Fruit fly (Drosophila melanogaster): ENCODE data around the gene Sf3b1.

Gene Sf3b1

dm6 chr2L:526192-526923, 41.8 kb upstream of the Sf3b1 start:
- no peak for TF ChIP-seq pan (optimal IDR thresholded peaks at IDR 0.05)
- TF ChIP-seq Dll (optimal IDR thresholded peaks at IDR 0.05): no peak
- TF ChIP-seq CG8478 (optimal IDR thresholded peaks at IDR 0.05): no peak
- TF ChIP-seq EcR (GFP tag; optimal IDR thresholded peaks at IDR 0.05): no peak

dm6 chr2L:526924-527307, 41.2 kb upstream of the Sf3b1 start:
- no peak for TF ChIP-seq Dll (optimal IDR thresholded peaks at IDR 0.05)
- no peak for TF ChIP-seq CG8478 (optimal IDR thresholded peaks at IDR 0.05)
- no peak for TF ChIP-seq EcR (GFP tag; optimal IDR thresholded peaks at IDR 0.05)
- no peak for TF ChIP-seq psq (optimal IDR thresholded peaks at IDR 0.05)
- TF ChIP-seq usp (GFP tag; optimal IDR thresholded peaks at IDR 0.05): no peak
- no peak for TF ChIP-seq pan (optimal IDR thresholded peaks at IDR 0.05)

dm6 chr2L:527689-528088, 40.5 kb upstream of the Sf3b1 start:
- no peak for TF ChIP-seq usp (GFP tag; optimal IDR thresholded peaks at IDR 0.05)
- no peak for TF ChIP-seq Dll (optimal IDR thresholded peaks at IDR 0.05)

dm6 chr2L:530245-530644, 37.9 kb upstream of the Sf3b1 start:
- TF ChIP-seq Dll (optimal IDR thresholded peaks at IDR 0.05): peak; percentile 13
- TF ChIP-seq psq (optimal IDR thresholded peaks at IDR 0.05): no peak

dm6 chr2L:533734-534133, 34.4 kb upstream of the Sf3b1 start:
- no peak for TF ChIP-seq EcR (GFP tag; optimal IDR thresholded peaks at IDR 0.05)
- TF ChIP-seq pan (optimal IDR thresholded peaks at IDR 0.05): no peak
- TF ChIP-seq Dll (optimal IDR thresholded peaks at IDR 0.05): no peak
- TF ChIP-seq psq (optimal IDR thresholded peaks at IDR 0.05): no peak
- no peak for TF ChIP-seq CG8478 (optimal IDR thresholded peaks at IDR 0.05)
- no peak for TF ChIP-seq usp (GFP tag; optimal IDR thresholded peaks at IDR 0.05)

dm6 chr2L:540572-541210, 27.4 kb upstream of the Sf3b1 start:
- TF ChIP-seq usp (GFP tag; optimal IDR thresholded peaks at IDR 0.05) (no peak), EcR (GFP tag; optimal IDR thresholded peaks at IDR 0.05) (no peak), psq (optimal IDR thresholded peaks at IDR 0.05) (no peak), pan (optimal IDR thresholded peaks at IDR 0.05) (no peak), CG8478 (optimal IDR thresholded peaks at IDR 0.05) (no peak), Dll (optimal IDR thresholded peaks at IDR 0.05) (no peak)

dm6 chr2L:542338-542967, 25.7 kb upstream of the Sf3b1 start, which contains the start of gene lwr:
Gene lwr, minus strand, starts transcription at chr2L:542580.
- TF ChIP-seq EcR (GFP tag; optimal IDR thresholded peaks at IDR 0.05) (no peak), pan (optimal IDR thresholded peaks at IDR 0.05) (no peak), CG8478 (optimal IDR thresholded peaks at IDR 0.05) (no peak), Dll (optimal IDR thresholded peaks at IDR 0.05) (no peak), usp (GFP tag; optimal IDR thresholded peaks at IDR 0.05) (no peak), psq (optimal IDR thresholded peaks at IDR 0.05) (no peak)

- no peak for TF ChIP-seq pan (optimal IDR thresholded peaks at IDR 0.05)
- no peak for TF ChIP-seq EcR (GFP tag; optimal IDR thresholded peaks at IDR 0.05)
These were observed 24.3 kb upstream of the Sf3b1 start for dm6 chr2L:543799-544198.

- TF ChIP-seq psq (optimal IDR thresholded peaks at IDR 0.05) (no peak), CG8478 (optimal IDR thresholded peaks at IDR 0.05) (no peak), pan (optimal IDR thresholded peaks at IDR 0.05) (no peak), usp (GFP tag; optimal IDR thresholded peaks at IDR 0.05) (no peak), Dll (optimal IDR thresholded peaks at IDR 0.05) (no peak), EcR (GFP tag; optimal IDR thresholded peaks at IDR 0.05) (no peak)
These were observed 23.5 kb upstream of the Sf3b1 start, which contains the start of the genes Spp and nAChRbeta3 for dm6 chr2L:544444-545179. Gene Spp, minus strand, starts transcription at chr2L:544653. Gene nAChRbeta3, plus strand, starts transcription at chr2L:545129.

dm6 chr2L:547978-548377, 20.2 kb upstream of the Sf3b1 start:
- peak; percentile 34 for TF ChIP-seq CG8478 (optimal IDR thresholded peaks at IDR 0.05)
- no peak for TF ChIP-seq usp (GFP tag; optimal IDR thresholded peaks at IDR 0.05)

dm6 chr2L:549637-550036, 18.5 kb upstream of the Sf3b1 start:
- TF ChIP-seq pan (optimal IDR thresholded peaks at IDR 0.05) (peak; percentile 64), Dll (optimal IDR thresholded peaks at IDR 0.05) (no peak)

dm6 chr2L:552432-552929, 15.7 kb upstream of the Sf3b1 start, which contains the start of gene Ets21C:
Gene Ets21C, minus strand, starts transcription at chr2L:552923.
- TF ChIP-seq usp (GFP tag; optimal IDR thresholded peaks at IDR 0.05) (no peak), EcR (GFP tag; optimal IDR thresholded peaks at IDR 0.05) (no peak), Dll (optimal IDR thresholded peaks at IDR 0.05) (peak; percentile 83), pan (optimal IDR thresholded peaks at IDR 0.05) (no peak)

All from whole organism.